Worm (Caenorhabditis elegans) whole organism, L2 larva: ENCODE data around the gene mrpl-50.

ENCODE experiments used
- ZK546.5 ChIP-seq: sonication (generic microtip); optimal IDR thresholded peaks from 2 replicates; lab custom pipeline; 2017; ENCODE audit warnings: missing biosample characterization, missing genetic modification characterization
- aly-2 ChIP-seq: fragments of 150-350 bp; optimal IDR thresholded peaks from 2 replicates; lab custom pipeline; 2014; ENCODE audit warnings: missing biosample characterization, missing genetic modification characterization
- ama-1 ChIP-seq: fragments of 150-350 bp; optimal IDR thresholded peaks from 2 replicates; lab custom pipeline; 2018; ENCODE audit warnings: inconsistent platforms
- lsy-2 ChIP-seq, 2 experiments: fragments of 150-350 bp in 1 of 2; sonication (generic microtip) in 1 of 2; optimal IDR thresholded peaks; 2 replicates each; lab custom pipeline; 2014 to 2017; ENCODE audit warnings: missing biosample characterization in 2 of 2, missing genetic modification characterization in 2 of 2
- sem-4 ChIP-seq: fragments of 150-350 bp; optimal IDR thresholded peaks from 2 replicates; lab custom pipeline; 2014; ENCODE audit warnings: missing biosample characterization, missing genetic modification reagents, missing genetic modification characterization
- snpc-4 ChIP-seq: fragments of 150-350 bp; optimal IDR thresholded peaks from 2 replicates; lab custom pipeline; 2014; ENCODE audit warnings: missing biosample characterization, missing genetic modification characterization

DNA sequence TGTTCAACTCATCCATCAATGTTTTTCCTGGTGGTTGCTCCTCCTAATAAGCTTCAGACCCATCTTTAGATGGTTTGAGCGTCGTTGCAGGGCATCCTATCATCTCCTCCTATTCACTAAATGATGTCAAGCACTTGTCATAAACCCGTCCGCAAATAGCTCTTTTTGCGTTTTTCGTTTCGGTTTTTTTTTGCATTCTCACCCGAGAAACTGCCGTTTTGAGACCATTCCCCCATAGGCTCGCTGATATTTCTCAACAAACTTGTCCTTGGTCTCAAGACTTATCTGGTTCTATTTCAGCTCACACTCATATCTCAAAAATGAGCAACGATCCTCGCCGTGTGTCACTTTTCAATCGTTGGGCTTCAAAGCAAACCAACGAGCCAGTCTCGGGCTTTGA is 30.8 kb downstream of the mrpl-50 start, which contains the start of gene cal-2:
- TF ChIP-seq lsy-2 (tag; optimal IDR thresholded peaks at IDR 0.05; lab: Kevin White, UChicago) (no peak), aly-2 (tag; lab: Kevin White, UChicago) (no peak), sem-4 (tag; lab: Kevin White, UChicago) (no peak), ZK546.5 (tag; lab: Kevin White, UChicago) (no peak), ama-1 (lab: Kevin White, UChicago) (no peak), snpc-4 (tag; lab: Kevin White, UChicago) (no peak)
